ENCODE assay signal across 6 fruit fly cellular contexts in the genomic region with DNA sequence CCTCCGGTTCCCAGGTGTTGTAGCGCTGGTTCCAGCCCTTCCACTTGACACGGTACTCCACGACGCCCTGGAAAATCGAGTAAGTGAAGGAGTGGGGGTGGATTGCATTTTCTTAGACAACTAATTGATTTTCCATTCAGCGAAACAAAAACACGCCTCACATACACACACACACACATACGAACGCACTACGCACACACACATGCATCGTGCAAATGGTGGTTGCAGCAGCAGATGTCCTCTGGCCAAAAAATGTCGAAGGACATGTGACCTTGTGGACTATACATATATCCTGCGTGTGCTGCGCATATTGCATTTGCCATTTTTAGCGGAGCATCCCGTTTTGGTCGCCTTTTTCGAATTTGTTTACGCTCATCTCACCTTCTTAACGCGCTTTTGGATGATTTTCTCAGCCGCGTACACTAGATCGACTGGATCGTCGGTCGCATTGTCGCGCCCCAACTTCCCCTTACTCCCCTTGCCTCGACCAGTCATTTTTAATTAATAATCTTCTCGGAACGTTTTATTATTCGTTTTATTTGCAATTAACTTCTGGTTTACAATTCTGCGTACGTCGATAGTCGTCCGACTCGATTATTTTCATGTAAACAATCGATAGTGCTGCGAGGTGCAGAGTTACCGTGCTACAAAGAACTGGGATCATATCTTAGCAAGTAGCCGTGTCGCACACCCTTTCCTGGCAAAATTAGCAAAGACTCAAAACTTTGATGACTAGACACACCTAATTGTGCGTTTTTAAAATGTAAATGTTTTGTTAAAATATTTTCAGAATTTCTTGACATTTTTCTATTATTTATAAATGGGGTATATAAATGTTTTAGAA.
TF ChIP-seq lines count a peak whose summit lies in the region.

Pc (minus strand) TSS at position 605 of the 844 bp plus-strand sequence.

- TF ChIP-seq CTCF in S2 (optimal IDR thresholded peaks at IDR 0.05; lab: Kevin White, UChicago) = peak; percentile 60 to 75
- peak; percentile 72 for TF ChIP-seq CTCF in whole organism, embryonic (GFP tag; optimal IDR thresholded peaks at IDR 0.05; lab: Kevin White, UChicago)

TF ChIP-seq in whole organism, adult, 20 proteins besides CTCF, POLR2A, EP300 and RAD21 (continues in another document):
- TF ChIP-seq tj (GFP tag; optimal IDR thresholded peaks at IDR 0.05; lab: Kevin White, UChicago) (peak; percentile 70), kay (GFP tag; lab: Kevin White, UChicago; ENCODE audit: borderline replicate concordance) (peak; percentile 88), bab1 (GFP tag; optimal IDR thresholded peaks at IDR 0.05; lab: Kevin White, UChicago) (peak; percentile 60), pad (GFP tag; optimal IDR thresholded peaks at IDR 0.05; lab: Kevin White, UChicago) (no peak), CG1620 (GFP tag; optimal IDR thresholded peaks at IDR 0.05; lab: Kevin White, UChicago) (peak; percentile 21), CG14711 (tag; optimal IDR thresholded peaks at IDR 0.05; lab: Kevin White, UChicago) (peak; percentile 86), cnc (optimal IDR thresholded peaks at IDR 0.05; lab: Kevin White, UChicago) (no peak), Crg-1 (GFP tag; optimal IDR thresholded peaks at IDR 0.05; lab: Kevin White, UChicago) (no peak), CG11617 (GFP tag; optimal IDR thresholded peaks at IDR 0.05; lab: Kevin White, UChicago) (no peak), CG33017 (tag; optimal IDR thresholded peaks at IDR 0.05; lab: Kevin White, UChicago) (no peak), toe (GFP tag; optimal IDR thresholded peaks at IDR 0.05; lab: Kevin White, UChicago) (peak; percentile 15), CG7045 (GFP tag; optimal IDR thresholded peaks at IDR 0.05; lab: Kevin White, UChicago) (no peak), CG5204 (GFP tag; optimal IDR thresholded peaks at IDR 0.05; lab: Kevin White, UChicago) (no peak), CG7101 (tag; optimal IDR thresholded peaks at IDR 0.05; lab: Kevin White, UChicago) (no peak), ovo (GFP tag; optimal IDR thresholded peaks at IDR 0.05; lab: Kevin White, UChicago) (no peak), CG12768 (GFP tag; optimal IDR thresholded peaks at IDR 0.05; lab: Kevin White, UChicago) (no peak)

TF ChIP-seq in whole organism, embryonic, 481 proteins besides CTCF, POLR2A, EP300 and RAD21 (continues in another document):
- TF ChIP-seq odd (GFP tag; optimal IDR thresholded peaks at IDR 0.05; lab: Kevin White, UChicago) = no peak
- TF ChIP-seq CG10147 (GFP tag; optimal IDR thresholded peaks at IDR 0.05; lab: Kevin White, UChicago) = no peak
- TF ChIP-seq lbe (GFP tag; optimal IDR thresholded peaks at IDR 0.05; lab: Kevin White, UChicago) = no peak
- TF ChIP-seq aop (GFP tag; IDR thresholded peaks at IDR 0.05; lab: Robert Waterston, UW) = no peak
- no peak for TF ChIP-seq Jarid2 (GFP tag; optimal IDR thresholded peaks at IDR 0.05; lab: Kevin White, UChicago)
- no peak for TF ChIP-seq ash1 (GFP tag; optimal IDR thresholded peaks at IDR 0.05; lab: Kevin White, UChicago)
- no peak for TF ChIP-seq Lpt (GFP tag; optimal IDR thresholded peaks at IDR 0.05; lab: Kevin White, UChicago)
- no peak for TF ChIP-seq tap (tag; optimal IDR thresholded peaks at IDR 0.05; lab: Kevin White, UChicago)
- TF ChIP-seq slp2 (GFP tag; optimal IDR thresholded peaks at IDR 0.05; lab: Kevin White, UChicago) = peak; percentile 16
- TF ChIP-seq CG17912 (GFP tag; optimal IDR thresholded peaks at IDR 0.05; lab: Kevin White, UChicago) = no peak
- no peak for TF ChIP-seq CG10959 (GFP tag; IDR thresholded peaks at IDR 0.05; lab: Robert Waterston, UW)
- peak; percentile 90 for TF ChIP-seq CG6791 (GFP tag; IDR thresholded peaks at IDR 0.05; lab: Robert Waterston, UW; ENCODE audit: partially characterized antibody)
- TF ChIP-seq bab2 (GFP tag; optimal IDR thresholded peaks at IDR 0.05; lab: Kevin White, UChicago) = no peak
- TF ChIP-seq CG8924 (tag; optimal IDR thresholded peaks at IDR 0.05; lab: Kevin White, UChicago) = peak; percentile 18
- TF ChIP-seq HLH54F (GFP tag; optimal IDR thresholded peaks at IDR 0.05; lab: Kevin White, UChicago) = no peak
- no peak for TF ChIP-seq CG31365 (tag; optimal IDR thresholded peaks at IDR 0.05; lab: Kevin White, UChicago)
- no peak; the same call in 1 of the 2 replicates for TF ChIP-seq vvl (GFP tag; IDR thresholded peaks at IDR 0.05; lab: Robert Waterston, UW)

TF ChIP-seq in whole organism, prepupa, 60 proteins besides CTCF, POLR2A, EP300 and RAD21:
- TF ChIP-seq Eip78C (GFP tag; lab: Kevin White, UChicago) = peak; percentile 39
- TF ChIP-seq Sox14 (GFP tag; optimal IDR thresholded peaks at IDR 0.05; lab: Kevin White, UChicago) = peak; percentile 57
- peak; percentile 24 for TF ChIP-seq fkh (GFP tag; optimal IDR thresholded peaks at IDR 0.05; lab: Kevin White, UChicago)
- peak; percentile 13 for TF ChIP-seq CG3032 (tag; optimal IDR thresholded peaks at IDR 0.05; lab: Kevin White, UChicago)
- TF ChIP-seq pdm3 (GFP tag; optimal IDR thresholded peaks at IDR 0.05; lab: Kevin White, UChicago) = no peak

TF ChIP-seq in whole organism, pupa, 21 proteins besides CTCF, POLR2A, EP300 and RAD21:
- TF ChIP-seq D1 (tag; optimal IDR thresholded peaks at IDR 0.05; lab: Kevin White, UChicago) = peak; percentile 66
- no peak for TF ChIP-seq CG8301 (tag; optimal IDR thresholded peaks at IDR 0.05; lab: Kevin White, UChicago)
- TF ChIP-seq EcR (GFP tag; optimal IDR thresholded peaks at IDR 0.05; lab: Kevin White, UChicago) = no peak
- TF ChIP-seq Ets98B (GFP tag; IDR thresholded peaks at IDR 0.05; lab: Robert Waterston, UW) = no peak
- peak; percentile 1 for TF ChIP-seq CG8159 (tag; optimal IDR thresholded peaks at IDR 0.05; lab: Kevin White, UChicago)

TF ChIP-seq in whole organism, wandering third instar larva, 38 proteins besides CTCF, POLR2A, EP300 and RAD21:
- TF ChIP-seq psq (GFP tag; optimal IDR thresholded peaks at IDR 0.05; lab: Kevin White, UChicago) (no peak), sv (GFP tag; optimal IDR thresholded peaks at IDR 0.05; lab: Kevin White, UChicago) (no peak), N (GFP tag; optimal IDR thresholded peaks at IDR 0.05; lab: Kevin White, UChicago) (peak; percentile 37), h (GFP tag; optimal IDR thresholded peaks at IDR 0.05; lab: Kevin White, UChicago) (peak; percentile 20), dsf (GFP tag; optimal IDR thresholded peaks at IDR 0.05; lab: Kevin White, UChicago; ENCODE audit: borderline replicate concordance) (no peak), Hr78 (GFP tag; optimal IDR thresholded peaks at IDR 0.05; lab: Kevin White, UChicago) (no peak), pan (optimal IDR thresholded peaks at IDR 0.05; lab: Kevin White, UChicago) (no peak), Vsx2 (GFP tag; optimal IDR thresholded peaks at IDR 0.05; lab: Kevin White, UChicago; ENCODE audit: partially characterized antibody) (peak; percentile 44), Dfd (GFP tag; optimal IDR thresholded peaks at IDR 0.05; lab: Kevin White, UChicago) (no peak), Abd-B (GFP tag; optimal IDR thresholded peaks at IDR 0.05; lab: Kevin White, UChicago) (no peak), Sp1 (GFP tag; optimal IDR thresholded peaks at IDR 0.05; lab: Kevin White, UChicago) (no peak), ey (GFP tag; optimal IDR thresholded peaks at IDR 0.05; lab: Kevin White, UChicago) (no peak), Mio (GFP tag; optimal IDR thresholded peaks at IDR 0.05; lab: Kevin White, UChicago) (no peak), Rel (GFP tag; optimal IDR thresholded peaks at IDR 0.05; lab: Kevin White, UChicago) (no peak), Rel (tag; optimal IDR thresholded peaks at IDR 0.05; lab: Kevin White, UChicago) (no peak), tai (GFP tag; optimal IDR thresholded peaks at IDR 0.05; lab: Kevin White, UChicago) (no peak), dmrt93B (GFP tag; optimal IDR thresholded peaks at IDR 0.05; lab: Kevin White, UChicago) (no peak), fru (GFP tag; optimal IDR thresholded peaks at IDR 0.05; lab: Kevin White, UChicago) (no peak), sage (GFP tag; optimal IDR thresholded peaks at IDR 0.05; lab: Kevin White, UChicago) (no peak), Myc (optimal IDR thresholded peaks at IDR 0.05; lab: Kevin White, UChicago) (peak; percentile 6), CG32264 (GFP tag; optimal IDR thresholded peaks at IDR 0.05; lab: Kevin White, UChicago) (no peak), HLH106 (tag; optimal IDR thresholded peaks at IDR 0.05; lab: Kevin White, UChicago) (peak; percentile 22), Hr83 (GFP tag; optimal IDR thresholded peaks at IDR 0.05; lab: Kevin White, UChicago; ENCODE audit: poor library complexity, severe bottlenecking) (peak; percentile 38)
